Worm (Caenorhabditis elegans): Measurements from ENCODE around the gene H40L08.1.

H40L08.1 gene

ce11 chrX:15097763-15098162, 13.9 kb upstream of the H40L08.1 start, which contains the start of gene F09B12.3:
Gene F09B12.3, minus strand, starts transcription at chrX:15097954.
- no peak for TF ChIP-seq mes-2 (tag; optimal IDR thresholded peaks at IDR 0.05; ENCODE audit: poor library complexity, severe bottlenecking)
- no peak for TF ChIP-seq dmd-8 (GFP tag; IDR thresholded peaks at IDR 0.05)
- TF ChIP-seq ctbp-1 (GFP tag; IDR thresholded peaks at IDR 0.05) = no peak
- no peak for TF ChIP-seq ceh-28 (tag; optimal IDR thresholded peaks at IDR 0.05)
- peak; percentile 45 for TF ChIP-seq nhr-28 (tag; optimal IDR thresholded peaks at IDR 0.05)
- peak; percentile 10 for TF ChIP-seq nhr-77 (tag; optimal IDR thresholded peaks at IDR 0.05)
- TF ChIP-seq lsy-2 (tag; optimal IDR thresholded peaks at IDR 0.05) = no peak
- TF ChIP-seq dmd-6 (GFP tag; IDR thresholded peaks at IDR 0.05) = peak; percentile 51
- no peak for TF ChIP-seq daf-19 (GFP tag; conservative IDR thresholded peaks at IDR 0.05)
- no peak for TF ChIP-seq php-3 (GFP tag; IDR thresholded peaks at IDR 0.05)
- no peak for TF ChIP-seq aha-1 (tag)
- no peak for TF ChIP-seq pha-4 (GFP tag; IDR thresholded peaks at IDR 0.05)
- no peak for TF ChIP-seq pha-4 (tag; optimal IDR thresholded peaks at IDR 0.05)
- peak; percentile 27 for TF ChIP-seq hlh-11 (tag; optimal IDR thresholded peaks at IDR 0.05)
- no peak for TF ChIP-seq gei-8 (GFP tag; optimal IDR thresholded peaks at IDR 0.05)
- no peak for TF ChIP-seq nhr-111 (GFP tag; optimal IDR thresholded peaks at IDR 0.05)
- TF ChIP-seq Y105C5A.15 (GFP tag; IDR thresholded peaks at IDR 0.05) = no peak
- no peak for TF ChIP-seq lin-39 (tag; optimal IDR thresholded peaks at IDR 0.05)
- TF ChIP-seq tra-1 (GFP tag; IDR thresholded peaks at IDR 0.05) = no peak
- no peak for TF ChIP-seq hif-1 (tag; optimal IDR thresholded peaks at IDR 0.05)
- TF ChIP-seq dve-1 (tag; optimal IDR thresholded peaks at IDR 0.05; ENCODE audit: insufficient read depth) = peak; percentile 35
- no peak for TF ChIP-seq Y5F2A.4 (GFP tag; optimal IDR thresholded peaks at IDR 0.05)
- TF ChIP-seq nhr-48 (tag; optimal IDR thresholded peaks at IDR 0.05) = no peak
- no peak for TF ChIP-seq nhr-11 (tag; optimal IDR thresholded peaks at IDR 0.05)
- TF ChIP-seq mdt-29 (GFP tag; IDR thresholded peaks at IDR 0.05) = no peak
- peak; percentile 94 for TF ChIP-seq pqm-1 (tag; optimal IDR thresholded peaks at IDR 0.05)
- no peak for TF ChIP-seq snpc-4 (tag; optimal IDR thresholded peaks at IDR 0.05)
- no peak for TF ChIP-seq nhr-76 (tag; optimal IDR thresholded peaks at IDR 0.05)
- TF ChIP-seq spr-1 (tag; optimal IDR thresholded peaks at IDR 0.05) = no peak
- no peak for TF ChIP-seq cey-2 (tag; optimal IDR thresholded peaks at IDR 0.05; ENCODE audit: borderline replicate concordance, insufficient read depth)
- TF ChIP-seq lin-1 (GFP tag; IDR thresholded peaks at IDR 0.05) = no peak
- no peak for TF ChIP-seq ZK546.5 (tag; optimal IDR thresholded peaks at IDR 0.05)
- TF ChIP-seq mdl-1 (tag; optimal IDR thresholded peaks at IDR 0.05) = no peak
- no peak for TF ChIP-seq daf-16 (GFP tag; optimal IDR thresholded peaks at IDR 0.05)
- TF ChIP-seq daf-16 (tag; optimal IDR thresholded peaks at IDR 0.05) = peak; percentile 52
- TF ChIP-seq madf-9 (GFP tag; conservative IDR thresholded peaks at IDR 0.05) = no peak
- no peak for TF ChIP-seq hlh-30 (tag; optimal IDR thresholded peaks at IDR 0.05; ENCODE audit: insufficient read depth)
- no peak for TF ChIP-seq tag-97 (GFP tag; IDR thresholded peaks at IDR 0.05)
- no peak for TF ChIP-seq F26F4.8 (GFP tag; conservative IDR thresholded peaks at IDR 0.05)

- TF ChIP-seq ZK337.2 (GFP tag; IDR thresholded peaks at IDR 0.05) (no peak), saeg-2 (GFP tag; IDR thresholded peaks at IDR 0.05) (no peak), snpc-4 (tag; optimal IDR thresholded peaks at IDR 0.05) (no peak), php-3 (GFP tag; IDR thresholded peaks at IDR 0.05) (no peak), zip-2 (tag; optimal IDR thresholded peaks at IDR 0.05) (no peak), nhr-111 (GFP tag; optimal IDR thresholded peaks at IDR 0.05) (no peak), set-16 (GFP tag; IDR thresholded peaks at IDR 0.05) (no peak), aha-1 (tag) (peak; percentile 58), dmd-6 (GFP tag; IDR thresholded peaks at IDR 0.05) (peak; percentile 64), spr-1 (tag; optimal IDR thresholded peaks at IDR 0.05) (no peak), nhr-77 (tag; optimal IDR thresholded peaks at IDR 0.05) (no peak), nhr-42 (GFP tag; IDR thresholded peaks at IDR 0.05) (no peak), skn-1 (tag; optimal IDR thresholded peaks at IDR 0.05) (no peak), jun-1 (tag; optimal IDR thresholded peaks at IDR 0.05) (no peak), nhr-237 (tag; optimal IDR thresholded peaks at IDR 0.05) (no peak), mxl-3 (GFP tag; optimal IDR thresholded peaks at IDR 0.05) (no peak), lin-13 (GFP tag; optimal IDR thresholded peaks at IDR 0.05) (no peak), tag-97 (GFP tag; IDR thresholded peaks at IDR 0.05) (no peak), egl-43 (GFP tag; IDR thresholded peaks at IDR 0.05) (no peak), hlh-30 (tag; optimal IDR thresholded peaks at IDR 0.05; ENCODE audit: insufficient read depth) (no peak), nhr-48 (tag; optimal IDR thresholded peaks at IDR 0.05) (no peak), fkh-10 (GFP tag; optimal IDR thresholded peaks at IDR 0.05) (no peak), fos-1 (tag; optimal IDR thresholded peaks at IDR 0.05) (no peak)
Measured at ce11 chrX:15096277-15096676, 12.4 kb upstream of the H40L08.1 start.

All from whole organism, L4 larva.